Fruit fly (Drosophila melanogaster): ENCODE results near the gene beat-VII.

DNA sequence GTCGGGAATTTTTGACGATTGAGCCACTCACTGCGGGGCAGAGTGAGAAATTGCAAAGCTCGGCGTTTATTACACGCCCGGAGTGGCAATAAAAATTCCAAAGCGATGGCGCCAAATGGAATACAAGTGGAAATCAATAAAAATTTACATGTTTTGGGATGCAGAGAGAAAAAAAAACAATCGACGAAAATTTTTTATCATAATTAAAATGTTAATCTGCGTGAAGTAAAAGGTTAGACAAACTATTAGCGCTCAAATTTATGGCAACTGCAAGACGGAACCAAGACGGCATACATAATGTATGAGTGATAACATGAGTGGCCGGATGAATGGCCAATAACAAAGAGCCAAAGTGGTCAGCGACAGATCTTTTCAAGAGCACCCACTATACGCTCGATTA, 48.8 kb downstream of the beat-VII start:
- TF ChIP-seq CG8478 (optimal IDR thresholded peaks at IDR 0.05) (no peak), CTCF (optimal IDR thresholded peaks at IDR 0.05) (no peak)
